Worm (Caenorhabditis elegans) whole organism, young adult: ENCODE results near the gene cdh-1.

ENCODE experiments used
- B0019.2 ChIP-seq: fragments of 200-800 bp; sonication (Bioruptor generic); conservative IDR thresholded peaks from 2 replicates; pipeline ENCODE4 v1.3.6; 2022; ENCODE audit warnings: missing genetic modification reagents, missing genetic modification characterization, missing compliant biosample characterization
- B0035.1 ChIP-seq: sonication (generic microtip); optimal IDR thresholded peaks from 2 replicates; lab custom pipeline; 2016; ENCODE audit warnings: missing genetic modification characterization, mild to moderate bottlenecking, missing compliant biosample characterization, missing genotype, missing genetic modification reagents
- B0261.1 ChIP-seq: sonication (generic microtip); optimal IDR thresholded peaks from 2 replicates; lab custom pipeline; 2016; ENCODE audit warnings: mild to moderate bottlenecking, missing genetic modification characterization, moderate library complexity, missing compliant biosample characterization
- B0336.3 ChIP-seq: fragments of 200-800 bp; sonication (Bioruptor generic); IDR thresholded peaks from 2 replicates; pipeline ENCODE4 v1.3.6; 2022; ENCODE audit warnings: missing genetic modification characterization, missing compliant biosample characterization
- C06A6.2 ChIP-seq: fragments of 200-800 bp; sonication (Bioruptor generic); conservative IDR thresholded peaks from 2 replicates; pipeline ENCODE4 v1.3.6; 2022; ENCODE audit warnings: missing genetic modification characterization, missing compliant biosample characterization
- D2030.7 ChIP-seq: fragments of 200-800 bp; sonication (Bioruptor generic); IDR thresholded peaks from 2 replicates; pipeline ENCODE4 v1.3.6; 2022; ENCODE audit warnings: missing genetic modification reagents, missing genetic modification characterization, missing compliant biosample characterization
- F10E7.11 ChIP-seq: sonication (generic microtip); optimal IDR thresholded peaks from 2 replicates; lab custom pipeline; 2017; ENCODE audit warnings: mild to moderate bottlenecking, missing genetic modification characterization, moderate library complexity, missing compliant biosample characterization
- F23B12.7 ChIP-seq: sonication (generic microtip); optimal IDR thresholded peaks from 2 replicates; lab custom pipeline; 2017; ENCODE audit warnings: missing genetic modification characterization, mild to moderate bottlenecking, missing compliant biosample characterization, antibody characterized with exemption, moderate library complexity; ENCODE audit not compliant: insufficient read depth
- F33H1.4 ChIP-seq: fragments of 200-800 bp; sonication (Bioruptor generic); IDR thresholded peaks from 2 replicates; pipeline ENCODE4 v1.3.6; 2022; ENCODE audit warnings: missing genetic modification reagents, missing genetic modification characterization, missing compliant biosample characterization
- F37B4.10 ChIP-seq: fragments of 200-800 bp; sonication (Bioruptor generic); IDR thresholded peaks from 2 replicates; pipeline ENCODE4 v1.3.6; 2022; ENCODE audit warnings: missing genetic modification characterization, missing compliant biosample characterization
- F39B2.1 ChIP-seq: fragments of 200-800 bp; sonication (Bioruptor generic); IDR thresholded peaks from 2 replicates; pipeline ENCODE4 v1.3.6; 2022; ENCODE audit warnings: missing genetic modification reagents, missing genetic modification characterization, missing compliant biosample characterization
- F52B5.7 ChIP-seq: sonication (generic microtip); optimal IDR thresholded peaks from 2 replicates; lab custom pipeline; 2016; ENCODE audit warnings: mild to moderate bottlenecking, missing genetic modification characterization, missing compliant biosample characterization
- K11D2.4 ChIP-seq: fragments of 200-800 bp; sonication (Bioruptor generic); IDR thresholded peaks from 2 replicates; pipeline ENCODE4 v1.3.6; 2022; ENCODE audit warnings: missing genetic modification reagents, missing genetic modification characterization, missing compliant biosample characterization
- T07F8.4 ChIP-seq: sonication (generic microtip); optimal IDR thresholded peaks from 2 replicates; lab custom pipeline; 2016; ENCODE audit warnings: mild to moderate bottlenecking, missing genetic modification characterization, moderate library complexity, missing compliant biosample characterization
- Y53G8AR.9 ChIP-seq: fragments of 200-800 bp; sonication (Bioruptor generic); conservative IDR thresholded peaks from 2 replicates; pipeline ENCODE4 v1.3.6; 2022; ENCODE audit warnings: missing genetic modification reagents, missing genetic modification characterization, missing compliant biosample characterization
- Y56A3A.18 ChIP-seq: fragments of 200-800 bp; sonication (Bioruptor generic); IDR thresholded peaks from 2 replicates; pipeline ENCODE4 v1.3.6; 2022; ENCODE audit warnings: missing genetic modification reagents, missing genetic modification characterization, missing compliant biosample characterization
- Y79H2A.3 ChIP-seq: fragments of 200-800 bp; sonication (Bioruptor generic); conservative IDR thresholded peaks from 2 replicates; pipeline ENCODE4 v1.3.6; 2022; ENCODE audit warnings: missing genetic modification reagents, missing genetic modification characterization, missing compliant biosample characterization
- ZK185.1 ChIP-seq: sonication (generic microtip); optimal IDR thresholded peaks from 2 replicates; lab custom pipeline; 2016; ENCODE audit warnings: mild to moderate bottlenecking, missing genetic modification characterization, missing compliant biosample characterization; ENCODE audit not compliant: poor library complexity, severe bottlenecking
- akir-1 ChIP-seq: fragments of 200-800 bp; sonication (Bioruptor generic); optimal IDR thresholded peaks from 2 replicates; lab custom pipeline; 2018; ENCODE audit warnings: mild to moderate bottlenecking, missing genetic modification characterization, moderate library complexity, missing compliant biosample characterization
- ama-1 ChIP-seq, 3 experiments: fragments of 150-350 bp in 1 of 3; sonication (generic microtip) in 2 of 3; optimal IDR thresholded peaks; 2 replicates each; lab custom pipeline; 2014 to 2018; ENCODE audit warnings: missing biosample characterization in 2 of 3, missing genetic modification characterization in 2 of 3, missing genetic modification reagents in 2 of 3
- aptf-2 ChIP-seq: fragments of 200-800 bp; sonication (Bioruptor generic); conservative IDR thresholded peaks from 2 replicates; pipeline ENCODE4 v1.3.6; 2022; ENCODE audit warnings: missing genetic modification reagents, missing genetic modification characterization, missing compliant biosample characterization
- atf-7 ChIP-seq: sonication (generic microtip); optimal IDR thresholded peaks from 2 replicates; lab custom pipeline; 2017; ENCODE audit warnings: mild to moderate bottlenecking, missing genetic modification characterization, missing compliant biosample characterization
- attf-6 ChIP-seq: fragments of 200-800 bp; sonication (Bioruptor generic); IDR thresholded peaks from 2 replicates; pipeline ENCODE4 v1.3.6; 2022; ENCODE audit warnings: missing genetic modification reagents, missing genetic modification characterization, missing compliant biosample characterization
- ccch-3 ChIP-seq: fragments of 200-800 bp; sonication (Bioruptor generic); optimal IDR thresholded peaks from 2 replicates; lab custom pipeline; 2018; ENCODE audit warnings: mild to moderate bottlenecking, missing genetic modification characterization, missing compliant biosample characterization
- ceh-40 ChIP-seq: fragments of 200-800 bp; sonication (Bioruptor generic); IDR thresholded peaks from 2 replicates; pipeline ENCODE4 v1.3.6; 2022; ENCODE audit warnings: missing genetic modification characterization, missing compliant biosample characterization
- dox-1 ChIP-seq: fragments of 200-800 bp; sonication (Bioruptor generic); IDR thresholded peaks from 2 replicates; pipeline ENCODE4 v1.3.6; 2022; ENCODE audit warnings: missing genetic modification reagents, missing genetic modification characterization, missing compliant biosample characterization
- egl-18 ChIP-seq: fragments of 200-800 bp; sonication (Bioruptor generic); IDR thresholded peaks from 2 replicates; pipeline ENCODE4 v1.3.6; 2022; ENCODE audit warnings: missing genetic modification reagents, missing genetic modification characterization, missing compliant biosample characterization
- ekl-4 ChIP-seq: fragments of 200-800 bp; sonication (Bioruptor generic); IDR thresholded peaks from 2 replicates; pipeline ENCODE4 v1.3.6; 2022; ENCODE audit warnings: missing genetic modification reagents, missing genetic modification characterization, missing compliant biosample characterization
- fkh-3 ChIP-seq: sonication (generic microtip); optimal IDR thresholded peaks from 2 replicates; lab custom pipeline; 2016; ENCODE audit warnings: mild to moderate bottlenecking, missing genetic modification characterization, missing compliant biosample characterization
- him-1 ChIP-seq: sonication (generic microtip); optimal IDR thresholded peaks from 2 replicates; lab custom pipeline; 2016; ENCODE audit warnings: missing genotype, missing genetic modification reagents, missing genetic modification characterization, missing compliant biosample characterization
- hsf-1 ChIP-seq: fragments of 200-800 bp; sonication (Bioruptor generic); IDR thresholded peaks from 2 replicates; pipeline ENCODE4 v1.3.6; 2022; ENCODE audit warnings: missing genetic modification reagents, missing genetic modification characterization, missing compliant biosample characterization
- let-607 ChIP-seq, 2 experiments: fragments of 200-800 bp in 1 of 2; sonication (Bioruptor generic) in 1 of 2; sonication (generic microtip) in 1 of 2; optimal IDR thresholded peaks; 2 replicates each; lab custom pipeline; 2016 to 2018; ENCODE audit warnings: mild to moderate bottlenecking in 2 of 2, missing compliant biosample characterization in 2 of 2, missing genetic modification characterization in 2 of 2, moderate library complexity in 2 of 2, missing genotype in 1 of 2
- lsy-27 ChIP-seq: sonication (generic microtip); optimal IDR thresholded peaks from 2 replicates; lab custom pipeline; 2017; ENCODE audit warnings: missing genetic modification characterization, mild to moderate bottlenecking, missing compliant biosample characterization, antibody characterized with exemption, missing genotype, borderline replicate concordance; ENCODE audit not compliant: insufficient read depth
- madf-10 ChIP-seq: sonication (generic microtip); optimal IDR thresholded peaks from 2 replicates; lab custom pipeline; 2016; ENCODE audit warnings: mild to moderate bottlenecking, missing genetic modification characterization, missing compliant biosample characterization
- madf-3 ChIP-seq: fragments of 200-800 bp; sonication (Bioruptor generic); IDR thresholded peaks from 2 replicates; pipeline ENCODE4 v1.3.6; 2022; ENCODE audit warnings: missing genetic modification reagents, missing genetic modification characterization, missing compliant biosample characterization
- madf-8 ChIP-seq: fragments of 200-800 bp; sonication (Bioruptor generic); conservative IDR thresholded peaks from 2 replicates; pipeline ENCODE4 v1.3.6; 2022; ENCODE audit warnings: missing genetic modification reagents, missing genetic modification characterization, missing compliant biosample characterization
- mcd-1 ChIP-seq: fragments of 200-800 bp; sonication (Bioruptor generic); IDR thresholded peaks from 2 replicates; pipeline ENCODE4 v1.3.6; 2022; ENCODE audit warnings: missing genetic modification reagents, missing genetic modification characterization, missing compliant biosample characterization
- nfya-1 ChIP-seq: sonication (generic microtip); optimal IDR thresholded peaks from 2 replicates; lab custom pipeline; 2017; ENCODE audit warnings: antibody characterized with exemption, missing compliant biosample characterization, missing genetic modification characterization, borderline replicate concordance; ENCODE audit not compliant: insufficient read depth
- nfyb-1 ChIP-seq: fragments of 200-800 bp; sonication (Bioruptor generic); IDR thresholded peaks from 2 replicates; pipeline ENCODE4 v1.3.6; 2022; ENCODE audit warnings: missing genetic modification reagents, missing genetic modification characterization, missing compliant biosample characterization
- nhr-120 ChIP-seq: fragments of 200-800 bp; sonication (Bioruptor generic); IDR thresholded peaks from 2 replicates; pipeline ENCODE4 v1.3.6; 2022; ENCODE audit warnings: missing genetic modification characterization, missing compliant biosample characterization
- nhr-179 ChIP-seq: sonication (generic microtip); optimal IDR thresholded peaks from 2 replicates; lab custom pipeline; 2016; ENCODE audit warnings: mild to moderate bottlenecking, missing genetic modification characterization, missing compliant biosample characterization
- nhr-27 ChIP-seq: fragments of 200-800 bp; sonication (Bioruptor generic); optimal IDR thresholded peaks from 2 replicates; lab custom pipeline; 2018; ENCODE audit warnings: mild to moderate bottlenecking, missing genetic modification characterization, moderate library complexity, missing compliant biosample characterization
- pha-4 ChIP-seq: fragments of 150-350 bp; sonication (generic microtip); optimal IDR thresholded peaks from 2 replicates; lab custom pipeline; 2014; ENCODE audit warnings: missing biosample characterization, missing genetic modification reagents, missing genetic modification characterization
- rcor-1 ChIP-seq: fragments of 200-800 bp; sonication (Bioruptor generic); IDR thresholded peaks from 2 replicates; pipeline ENCODE4 v1.3.6; 2022; ENCODE audit warnings: missing genetic modification reagents, missing genetic modification characterization, missing compliant biosample characterization
- repo-1 ChIP-seq: sonication (generic microtip); optimal IDR thresholded peaks from 2 replicates; lab custom pipeline; 2017; ENCODE audit warnings: mild to moderate bottlenecking, missing genetic modification characterization, missing compliant biosample characterization
- sdz-38 ChIP-seq: sonication (generic microtip); optimal IDR thresholded peaks from 2 replicates; lab custom pipeline; 2016; ENCODE audit warnings: missing genotype, missing genetic modification characterization, missing compliant biosample characterization
- tbp1 ChIP-seq: fragments of 200-800 bp; sonication (Bioruptor generic); optimal IDR thresholded peaks from 2 replicates; lab custom pipeline; 2018; ENCODE audit warnings: mild to moderate bottlenecking, missing genetic modification characterization, missing compliant biosample characterization
- ztf-25 ChIP-seq: fragments of 200-800 bp; sonication (Bioruptor generic); IDR thresholded peaks from 2 replicates; pipeline ENCODE4 v1.3.6; 2022; ENCODE audit warnings: missing genetic modification reagents, missing genetic modification characterization, missing compliant biosample characterization

cdh-1 gene

ce11 chrIII:2966462-2966861 lies 55.8 kb downstream of the cdh-1 start (continued):
- TF ChIP-seq aptf-2 (GFP tag; lab: Robert Waterston, UW) (no peak), sdz-38 (no peak), pha-4 (tag; lab: Kevin White, UChicago) (no peak), B0019.2 (GFP tag; lab: Robert Waterston, UW) (no peak), F23B12.7 (tag; lab: Kevin White, UChicago) (peak; percentile 2), atf-7 (tag; lab: Kevin White, UChicago) (no peak), repo-1 (tag; lab: Kevin White, UChicago) (no peak), T07F8.4 (tag; lab: Kevin White, UChicago) (no peak), F33H1.4 (GFP tag; lab: Robert Waterston, UW) (peak; percentile 35), ekl-4 (GFP tag; lab: Robert Waterston, UW) (no peak; the same call in 1 of the 2 replicates), C06A6.2 (GFP tag; lab: Robert Waterston, UW) (peak; percentile 56; the same call in 1 of the 2 replicates), K11D2.4 (GFP tag; lab: Robert Waterston, UW) (0 out of 2 replicates have a peak, but pooled peaks have one; percentile 47), ccch-3 (no peak), mcd-1 (GFP tag; lab: Robert Waterston, UW) (peak; percentile 97), hsf-1 (no peak), fkh-3 (tag; lab: Kevin White, UChicago) (no peak), F52B5.7 (tag; lab: Kevin White, UChicago) (no peak), F39B2.1 (GFP tag; lab: Robert Waterston, UW) (no peak), ceh-40 (GFP tag; lab: Robert Waterston, UW) (no peak), tbp1 (GFP tag; lab: Kevin White, UChicago) (peak; percentile 51), lsy-27 (tag; lab: Kevin White, UChicago) (no peak), F37B4.10 (GFP tag; lab: Robert Waterston, UW) (no peak), madf-10 (tag; lab: Kevin White, UChicago) (peak; percentile 4), nhr-120 (GFP tag; lab: Robert Waterston, UW) (no peak), Y79H2A.3 (GFP tag; lab: Robert Waterston, UW) (no peak), D2030.7 (GFP tag; lab: Robert Waterston, UW) (no peak), madf-3 (no peak), madf-8 (GFP tag; lab: Robert Waterston, UW) (no peak), nfya-1 (no peak), let-607 (tag; optimal IDR thresholded peaks at IDR 0.05; lab: Kevin White, UChicago) (no peak), B0261.1 (tag; lab: Kevin White, UChicago) (no peak), egl-18 (GFP tag; lab: Robert Waterston, UW) (no peak), B0035.1 (tag; lab: Kevin White, UChicago) (no peak), Y56A3A.18 (GFP tag; lab: Robert Waterston, UW) (no peak), nfyb-1 (peak; percentile 90), F10E7.11 (tag; lab: Kevin White, UChicago) (no peak), akir-1 (GFP tag; lab: Kevin White, UChicago) (no peak), nhr-27 (tag; lab: Kevin White, UChicago) (no peak), ama-1 (optimal IDR thresholded peaks at IDR 0.05; lab: Kevin White, UChicago) (no peak), ama-1 (GFP tag; optimal IDR thresholded peaks at IDR 0.05; lab: Kevin White, UChicago) (no peak), ZK185.1 (tag; lab: Kevin White, UChicago) (no peak), attf-6 (no peak), dox-1 (GFP tag; lab: Robert Waterston, UW) (peak; percentile 75), rcor-1 (GFP tag; lab: Robert Waterston, UW) (no peak; the same call in 1 of the 2 replicates), nhr-179 (no peak), B0336.3 (GFP tag; lab: Robert Waterston, UW) (no peak), him-1 (tag; lab: Kevin White, UChicago) (no peak), Y53G8AR.9 (GFP tag; lab: Robert Waterston, UW) (no peak), ztf-25 (GFP tag; lab: Robert Waterston, UW) (no peak)
